Worm (Caenorhabditis elegans): Measurements from ENCODE around the gene C06H5.12.

Gene C06H5.12

DNA sequence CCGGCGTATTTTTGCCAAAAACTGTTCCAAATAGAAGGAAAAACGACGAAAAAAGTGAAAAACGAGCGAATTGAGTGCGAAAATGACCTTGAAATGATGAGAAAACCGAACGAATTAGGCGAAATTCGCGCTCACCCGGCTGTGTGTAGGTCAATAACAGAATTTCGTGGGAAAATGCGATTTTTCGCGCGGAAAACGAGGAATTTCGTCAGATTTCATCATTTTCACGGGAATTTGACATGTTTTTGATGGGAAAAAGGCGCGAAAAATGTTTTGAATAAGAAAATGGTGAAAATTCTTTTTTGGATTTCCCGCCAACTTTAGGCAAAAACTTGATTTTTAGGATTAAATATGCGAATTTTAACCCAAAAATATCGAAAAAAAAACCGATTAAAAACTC, 35.5 kb upstream of the C06H5.12 start (continued):
- TF ChIP-seq pbrm-1 (GFP tag; IDR thresholded peaks at IDR 0.05), result no peak
- no peak for TF ChIP-seq ztf-28 (GFP tag; IDR thresholded peaks at IDR 0.05)
- no peak for TF ChIP-seq F37B4.10 (GFP tag; IDR thresholded peaks at IDR 0.05)
- peak; percentile 92 for TF ChIP-seq efl-1 (GFP tag; optimal IDR thresholded peaks at IDR 0.05)
- no peak for TF ChIP-seq K12H6.12 (tag; optimal IDR thresholded peaks at IDR 0.05)
- no peak for TF ChIP-seq cebp-2 (GFP tag; IDR thresholded peaks at IDR 0.05)
- no peak for TF ChIP-seq hlh-26 (GFP tag; conservative IDR thresholded peaks at IDR 0.05)
- no peak for TF ChIP-seq nhr-90 (tag; optimal IDR thresholded peaks at IDR 0.05)
- no peak for TF ChIP-seq C06A6.2 (GFP tag; conservative IDR thresholded peaks at IDR 0.05)
- TF ChIP-seq dpl-1 (GFP tag; optimal IDR thresholded peaks at IDR 0.05), result peak; percentile 75
- TF ChIP-seq lin-26 (GFP tag; IDR thresholded peaks at IDR 0.05), result no peak
- TF ChIP-seq cebp-1 (GFP tag; IDR thresholded peaks at IDR 0.05), result no peak
- TF ChIP-seq cebp-1 (tag; optimal IDR thresholded peaks at IDR 0.05), result peak; percentile 57
- TF ChIP-seq ztf-25 (GFP tag; IDR thresholded peaks at IDR 0.05), result no peak
- TF ChIP-seq nhr-80 (tag; optimal IDR thresholded peaks at IDR 0.05), result no peak
- TF ChIP-seq ama-1 (optimal IDR thresholded peaks at IDR 0.05), result no peak
- no peak for TF ChIP-seq ama-1 (GFP tag; optimal IDR thresholded peaks at IDR 0.05)
- peak; percentile 69 for TF ChIP-seq D2030.7 (GFP tag; IDR thresholded peaks at IDR 0.05)
- peak; percentile 52 for TF ChIP-seq lin-54 (GFP tag; optimal IDR thresholded peaks at IDR 0.05)
- TF ChIP-seq Y53F4B.3 (GFP tag; IDR thresholded peaks at IDR 0.05), result no peak
- TF ChIP-seq rcor-1 (GFP tag; IDR thresholded peaks at IDR 0.05), result no peak
- TF ChIP-seq tlf-1 (GFP tag; optimal IDR thresholded peaks at IDR 0.05), result peak; percentile 23
- no peak for TF ChIP-seq F57A8.1 (GFP tag; optimal IDR thresholded peaks at IDR 0.05)
- TF ChIP-seq mes-4 (tag; optimal IDR thresholded peaks at IDR 0.05), result no peak
- TF ChIP-seq ets-4 (GFP tag; optimal IDR thresholded peaks at IDR 0.05), result no peak
- no peak for TF ChIP-seq T07F8.4 (tag; optimal IDR thresholded peaks at IDR 0.05)
- no peak for TF ChIP-seq attf-6 (GFP tag; IDR thresholded peaks at IDR 0.05)
- peak; percentile 35 for TF ChIP-seq hmg-1.2 (GFP tag; IDR thresholded peaks at IDR 0.05)
- no peak for TF ChIP-seq nfya-1 (tag; optimal IDR thresholded peaks at IDR 0.05; ENCODE audit: borderline replicate concordance, insufficient read depth)
- no peak for TF ChIP-seq lin-40 (tag; optimal IDR thresholded peaks at IDR 0.05)
- TF ChIP-seq attf-5 (GFP tag; optimal IDR thresholded peaks at IDR 0.05), result no peak
- no peak for TF ChIP-seq Y67H2A.10 (GFP tag; conservative IDR thresholded peaks at IDR 0.05)
- TF ChIP-seq madf-3 (GFP tag; IDR thresholded peaks at IDR 0.05), result no peak
- TF ChIP-seq ceh-91 (GFP tag; IDR thresholded peaks at IDR 0.05), result peak; percentile 84
- no peak for TF ChIP-seq dox-1 (GFP tag; IDR thresholded peaks at IDR 0.05)

- TF ChIP-seq nhr-90 (tag; optimal IDR thresholded peaks at IDR 0.05), result no peak
- peak; percentile 21; the same call in 1 of the 2 replicates for TF ChIP-seq D2030.7 (GFP tag; IDR thresholded peaks at IDR 0.05)
- TF ChIP-seq ztf-28 (GFP tag; IDR thresholded peaks at IDR 0.05), result no peak
- peak; percentile 72 for TF ChIP-seq madf-6 (GFP tag; IDR thresholded peaks at IDR 0.05)
- TF ChIP-seq xnd-1 (tag; optimal IDR thresholded peaks at IDR 0.05), result peak; percentile 78
- TF ChIP-seq lin-54 (GFP tag; optimal IDR thresholded peaks at IDR 0.05), result peak; percentile 19
- TF ChIP-seq Y67H2A.10 (GFP tag; conservative IDR thresholded peaks at IDR 0.05), result no peak
- TF ChIP-seq mes-4 (tag; optimal IDR thresholded peaks at IDR 0.05), result no peak
- TF ChIP-seq lsl-1 (GFP tag; optimal IDR thresholded peaks at IDR 0.05), result peak; percentile 93
- peak; percentile 91 for TF ChIP-seq F33H1.4 (GFP tag; IDR thresholded peaks at IDR 0.05)
- no peak for TF ChIP-seq snpc-4 (GFP tag; optimal IDR thresholded peaks at IDR 0.05)
- peak in 1 of 4 experiments; percentile 4 for TF ChIP-seq snpc-4 (tag; optimal IDR thresholded peaks at IDR 0.05)
- peak; percentile 19; the same call in 1 of the 2 replicates for TF ChIP-seq mcd-1 (GFP tag; IDR thresholded peaks at IDR 0.05)
- TF ChIP-seq madf-8 (GFP tag; conservative IDR thresholded peaks at IDR 0.05), result peak; percentile 67
Observed at ce11 chrV:17859519-17859918, 35.1 kb upstream of the C06H5.12 start.

Data from whole organism, young adult.